Fruit fly (Drosophila melanogaster) whole organism, embryonic: ENCODE data around the gene Tengl1.

Source experiments
- Adf1 ChIP-seq: fragments of 200-800 bp; sonication (Bioruptor generic); IDR thresholded peaks from 2 replicates; pipeline ENCODE4 v1.3.6; 2022; ENCODE audit warnings: missing biosample characterization, missing genetic modification characterization
- Atf-2 ChIP-seq: fragments of 200-800 bp; sonication (Bioruptor generic); optimal IDR thresholded peaks from 2 replicates; lab custom pipeline; 2016; ENCODE audit warnings: missing biosample characterization, missing genetic modification characterization
- CG10321 ChIP-seq: fragments of 200-800 bp; sonication (Bioruptor generic); IDR thresholded peaks from 2 replicates; pipeline ENCODE4 v1.3.6; 2022; ENCODE audit warnings: missing biosample characterization, missing genetic modification characterization
- CG13123 ChIP-seq: fragments of 200-800 bp; sonication (Bioruptor generic); optimal IDR thresholded peaks from 2 replicates; lab custom pipeline; 2016; ENCODE audit warnings: missing biosample characterization, missing genetic modification characterization
- CG13424 ChIP-seq: fragments of 200-800 bp; sonication (Bioruptor generic); optimal IDR thresholded peaks from 2 replicates; lab custom pipeline; 2019; ENCODE audit warnings: missing biosample characterization, mild to moderate bottlenecking, missing genetic modification characterization, moderate library complexity
- CG13624 ChIP-seq: fragments of 200-800 bp; sonication (Bioruptor generic); optimal IDR thresholded peaks from 2 replicates; lab custom pipeline; 2016; ENCODE audit warnings: missing biosample characterization, missing genetic modification characterization
- CG13775 ChIP-seq: fragments of 200-800 bp; sonication (Bioruptor generic); optimal IDR thresholded peaks from 3 replicates; lab custom pipeline; 2017; ENCODE audit warnings: missing biosample characterization, mild to moderate bottlenecking, missing genetic modification characterization
- CG14441 ChIP-seq: fragments of 200-800 bp; sonication (Bioruptor generic); IDR thresholded peaks from 2 replicates; pipeline ENCODE4 v1.3.6; 2022; ENCODE audit warnings: missing biosample characterization, missing genetic modification characterization
- CG14710 ChIP-seq: fragments of 200-800 bp; sonication (Bioruptor generic); optimal IDR thresholded peaks from 3 replicates; lab custom pipeline; 2019; ENCODE audit warnings: missing biosample characterization, mild to moderate bottlenecking, missing genetic modification characterization, moderate library complexity
- CG14965 ChIP-seq: fragments of 200-800 bp; sonication (Bioruptor generic); optimal IDR thresholded peaks from 2 replicates; lab custom pipeline; 2016; ENCODE audit warnings: missing biosample characterization, missing genetic modification characterization, borderline replicate concordance
- CG15011 ChIP-seq: fragments of 200-800 bp; sonication (Bioruptor generic); optimal IDR thresholded peaks from 3 replicates; lab custom pipeline; 2018; ENCODE audit warnings: missing biosample characterization, mild to moderate bottlenecking, missing genetic modification characterization
- CG15479 ChIP-seq: fragments of 200-800 bp; sonication (Bioruptor generic); optimal IDR thresholded peaks from 3 replicates; lab custom pipeline; 2019; ENCODE audit warnings: missing biosample characterization, mild to moderate bottlenecking, missing genetic modification characterization, moderate library complexity
- CG17361 ChIP-seq: fragments of 200-800 bp; sonication (Bioruptor generic); IDR thresholded peaks from 3 replicates; pipeline ENCODE4 v1.3.6; 2022; ENCODE audit warnings: missing biosample characterization, missing genetic modification characterization
- CG2202 ChIP-seq: fragments of 200-800 bp; sonication (Bioruptor generic); optimal IDR thresholded peaks from 2 replicates; lab custom pipeline; 2018; ENCODE audit warnings: missing biosample characterization, mild to moderate bottlenecking, missing genetic modification characterization
- CG32532 ChIP-seq: fragments of 200-800 bp; sonication (Bioruptor generic); IDR thresholded peaks from 2 replicates; pipeline ENCODE4 v1.3.6; 2022; ENCODE audit warnings: missing biosample characterization, missing genetic modification characterization
- CG6272 ChIP-seq: fragments of 200-800 bp; sonication (Bioruptor generic); IDR thresholded peaks from 2 replicates; pipeline ENCODE4 v1.3.6; 2022; ENCODE audit warnings: missing biosample characterization, missing genetic modification characterization
- CG6813 ChIP-seq: fragments of 200-800 bp; sonication (Bioruptor generic); optimal IDR thresholded peaks from 2 replicates; lab custom pipeline; 2017; ENCODE audit warnings: missing biosample characterization, missing genetic modification characterization, mild to moderate bottlenecking, moderate library complexity, missing genetic modification reagents
- CG7987 ChIP-seq: fragments of 200-800 bp; sonication (Bioruptor generic); optimal IDR thresholded peaks from 2 replicates; lab custom pipeline; 2018; ENCODE audit warnings: missing biosample characterization, mild to moderate bottlenecking, missing genetic modification characterization, moderate library complexity
- CG8478 ChIP-seq: fragments of >200 bp; optimal IDR thresholded peaks from 2 replicates; lab custom pipeline; 2018
- CG9437 ChIP-seq: fragments of 200-800 bp; sonication (Bioruptor generic); optimal IDR thresholded peaks from 2 replicates; lab custom pipeline; 2018; ENCODE audit warnings: missing biosample characterization, mild to moderate bottlenecking, missing genetic modification characterization
- D19B ChIP-seq: fragments of 200-800 bp; sonication (Bioruptor generic); optimal IDR thresholded peaks from 2 replicates; lab custom pipeline; 2017; ENCODE audit warnings: missing biosample characterization, mild to moderate bottlenecking, missing genetic modification characterization
- Dref ChIP-seq: fragments of 200-800 bp; sonication (Bioruptor generic); IDR thresholded peaks from 2 replicates; pipeline ENCODE4 v1.3.6; 2022; ENCODE audit warnings: missing biosample characterization, missing genetic modification characterization
- Ets65A ChIP-seq: fragments of 200-800 bp; sonication (Bioruptor generic); peaks from one replicate; lab custom pipeline; 2016; ENCODE audit warnings: missing biosample characterization, missing genetic modification characterization
- Gsc ChIP-seq: fragments of 200-800 bp; sonication (Bioruptor generic); IDR thresholded peaks from 2 replicates; pipeline ENCODE4 v1.3.6; 2022; ENCODE audit warnings: missing biosample characterization, missing genetic modification characterization
- H15 ChIP-seq: fragments of 200-800 bp; sonication (Bioruptor generic); IDR thresholded peaks from 3 replicates; pipeline ENCODE4 v1.3.6; 2022; ENCODE audit warnings: missing biosample characterization, missing genetic modification characterization
- H2.0 ChIP-seq: fragments of 200-800 bp; sonication (Bioruptor generic); IDR thresholded peaks from 2 replicates; pipeline ENCODE4 v1.3.6; 2022; ENCODE audit warnings: missing biosample characterization, missing genetic modification characterization
- HmgZ ChIP-seq: fragments of 200-800 bp; sonication (Bioruptor generic); optimal IDR thresholded peaks from 2 replicates; lab custom pipeline; 2018; ENCODE audit warnings: missing biosample characterization, mild to moderate bottlenecking, missing genetic modification characterization
- Hr3 ChIP-seq: fragments of 200-800 bp; sonication (Bioruptor generic); optimal IDR thresholded peaks from 3 replicates; lab custom pipeline; 2016; ENCODE audit warnings: missing biosample characterization, missing genetic modification characterization
- Hsf ChIP-seq: fragments of 200-800 bp; sonication (Bioruptor generic); optimal IDR thresholded peaks from 3 replicates; lab custom pipeline; 2016; ENCODE audit warnings: missing biosample characterization, missing genetic modification characterization
- Lpt ChIP-seq: fragments of >200 bp; optimal IDR thresholded peaks from 2 replicates; lab custom pipeline; 2018; ENCODE audit warnings: missing biosample characterization, missing genetic modification characterization
- Sry-β ChIP-seq: fragments of 200-800 bp; sonication (Bioruptor generic); optimal IDR thresholded peaks from 2 replicates; lab custom pipeline; 2018; ENCODE audit warnings: missing biosample characterization, mild to moderate bottlenecking, missing genetic modification characterization, moderate library complexity
- Taf1 ChIP-seq: fragments of 200-800 bp; sonication (Bioruptor generic); IDR thresholded peaks from 2 replicates; pipeline ENCODE4 v1.3.6; 2022; ENCODE audit warnings: missing biosample characterization, missing genetic modification characterization
- Trl ChIP-seq, 3 experiments: fragments of >200 bp in 2 of 3; fragments of 200-800 bp in 1 of 3; sonication (Bioruptor generic) in 1 of 3; optimal IDR thresholded peaks; 2 replicates in 1 of 3; 3 replicates in 2 of 3; lab custom pipeline; 2016 to 2017; ENCODE audit warnings: missing biosample characterization in 1 of 3, missing genetic modification characterization in 1 of 3
- aop ChIP-seq: fragments of 200-800 bp; sonication (Bioruptor generic); IDR thresholded peaks from 2 replicates; pipeline ENCODE4 v1.3.6; 2022; ENCODE audit warnings: missing biosample characterization, missing genetic modification characterization
- cad ChIP-seq: fragments of >200 bp; optimal IDR thresholded peaks from 2 replicates; lab custom pipeline; 2017; ENCODE audit warnings: missing biosample characterization, missing genetic modification characterization
- chinmo ChIP-seq: fragments of 200-800 bp; sonication (Bioruptor generic); IDR thresholded peaks from 4 replicates; pipeline ENCODE4 v1.3.6; 2022; ENCODE audit warnings: missing biosample characterization, missing genetic modification characterization; ENCODE audit not compliant: partially characterized antibody
- croc ChIP-seq: fragments of 200-800 bp; sonication (Bioruptor generic); conservative IDR thresholded peaks from 3 replicates; pipeline ENCODE4 v1.3.6; 2022; ENCODE audit warnings: missing biosample characterization, missing genetic modification characterization
- dm ChIP-seq: fragments of 200-800 bp; sonication (Bioruptor generic); optimal IDR thresholded peaks from 3 replicates; lab custom pipeline; 2016; ENCODE audit warnings: missing biosample characterization, missing genetic modification characterization
- esg ChIP-seq: fragments of 200-800 bp; sonication (Bioruptor generic); conservative IDR thresholded peaks from 2 replicates; pipeline ENCODE4 v1.3.6; 2022; ENCODE audit warnings: missing biosample characterization, missing genetic modification characterization
- grn ChIP-seq: fragments of 200-800 bp; sonication (Bioruptor generic); optimal IDR thresholded peaks from 3 replicates; lab custom pipeline; 2017; ENCODE audit warnings: missing biosample characterization, missing genetic modification characterization
- gt ChIP-seq: fragments of 200-800 bp; sonication (Bioruptor generic); IDR thresholded peaks from 2 replicates; pipeline ENCODE4 v1.3.6; 2022; ENCODE audit warnings: missing biosample characterization, missing genetic modification characterization
- h ChIP-seq: fragments of >200 bp; optimal IDR thresholded peaks from 2 replicates; lab custom pipeline; 2017
- hb ChIP-seq: fragments of 200-800 bp; sonication (Bioruptor generic); IDR thresholded peaks from 3 replicates; pipeline ENCODE4 v1.3.6; 2022; ENCODE audit warnings: missing biosample characterization, missing genetic modification characterization; ENCODE audit not compliant: partially characterized antibody
- ind ChIP-seq: fragments of 200-800 bp; sonication (Bioruptor generic); optimal IDR thresholded peaks from 3 replicates; lab custom pipeline; 2016; ENCODE audit warnings: missing biosample characterization, missing genetic modification characterization
- mirr ChIP-seq: fragments of 200-800 bp; sonication (Bioruptor generic); optimal IDR thresholded peaks from 3 replicates; lab custom pipeline; 2018; ENCODE audit warnings: missing biosample characterization, mild to moderate bottlenecking, missing genetic modification characterization
- nerfin-1 ChIP-seq: fragments of 200-800 bp; sonication (Bioruptor generic); optimal IDR thresholded peaks from 3 replicates; lab custom pipeline; 2019; ENCODE audit warnings: missing biosample characterization, mild to moderate bottlenecking, missing genetic modification characterization, moderate library complexity
- oc ChIP-seq: fragments of 200-800 bp; sonication (Bioruptor generic); optimal IDR thresholded peaks from 2 replicates; lab custom pipeline; 2018; ENCODE audit warnings: missing biosample characterization, mild to moderate bottlenecking, missing genetic modification characterization, moderate library complexity
- salm ChIP-seq: fragments of 200-800 bp; sonication (Bioruptor generic); optimal IDR thresholded peaks from 2 replicates; lab custom pipeline; 2018; ENCODE audit warnings: missing biosample characterization, mild to moderate bottlenecking, missing genetic modification characterization
- sens ChIP-seq: fragments of 200-800 bp; sonication (Bioruptor generic); peaks from one replicate; lab custom pipeline; 2016; ENCODE audit warnings: missing biosample characterization, missing genetic modification characterization
- slp2 ChIP-seq: fragments of 200-800 bp; sonication (Bioruptor generic); optimal IDR thresholded peaks from 2 replicates; lab custom pipeline; 2016; ENCODE audit warnings: missing biosample characterization, missing genetic modification characterization
- ssp ChIP-seq: fragments of 200-800 bp; sonication (Bioruptor generic); IDR thresholded peaks from 2 replicates; pipeline ENCODE4 v1.3.6; 2022; ENCODE audit warnings: missing biosample characterization, missing genetic modification characterization
- tup ChIP-seq: fragments of 200-800 bp; sonication (Bioruptor generic); optimal IDR thresholded peaks from 2 replicates; lab custom pipeline; 2016; ENCODE audit warnings: missing biosample characterization, mild to moderate bottlenecking, missing genetic modification characterization, moderate library complexity
- vfl ChIP-seq: fragments of 200-800 bp; sonication (Bioruptor generic); optimal IDR thresholded peaks from 2 replicates; lab custom pipeline; 2016; ENCODE audit warnings: missing biosample characterization, missing genetic modification characterization

Tengl1 gene

DNA sequence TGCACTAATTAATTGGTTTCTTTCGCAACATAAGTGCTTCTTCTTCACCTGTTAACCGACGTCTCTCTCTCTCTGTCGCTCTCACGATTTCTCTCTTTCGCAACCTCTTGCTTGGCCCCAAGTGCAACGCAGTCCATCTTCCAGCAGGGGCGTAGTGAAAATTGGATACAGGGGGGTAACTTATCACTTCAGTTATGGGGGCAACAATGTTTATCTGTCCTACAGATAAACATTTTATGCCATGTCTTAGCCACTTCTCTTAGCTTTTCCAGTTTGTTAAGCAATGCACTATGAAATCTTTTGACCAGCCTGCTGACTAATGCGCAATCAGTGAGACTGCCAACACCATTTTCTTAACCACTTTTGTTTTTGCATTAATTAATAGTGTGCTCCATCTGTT lies 13.1 kb downstream of the Tengl1 start (continued):
- TF ChIP-seq Gsc (GFP tag; lab: Robert Waterston, UW) (no peak), mirr (GFP tag; lab: Kevin White, UChicago) (no peak), ind (GFP tag; lab: Kevin White, UChicago) (peak; percentile 49), hb (GFP tag; lab: Robert Waterston, UW) (no peak), HmgZ (tag; lab: Kevin White, UChicago) (no peak), tup (no peak), croc (GFP tag; lab: Robert Waterston, UW) (no peak), oc (no peak), D19B (GFP tag; lab: Kevin White, UChicago) (no peak), CG32532 (GFP tag; lab: Robert Waterston, UW) (peak; percentile 29; the same call in 1 of the 2 replicates), slp2 (GFP tag; lab: Kevin White, UChicago) (no peak), Ets65A (GFP tag; lab: Kevin White, UChicago) (peak; percentile 87), Hsf (GFP tag; lab: Kevin White, UChicago) (peak; percentile 42), Dref (no peak), CG13123 (GFP tag; lab: Kevin White, UChicago) (no peak), CG14441 (GFP tag; lab: Robert Waterston, UW) (peak; percentile 65), grn (GFP tag; lab: Kevin White, UChicago) (no peak), gt (GFP tag; lab: Robert Waterston, UW) (no peak), CG13775 (GFP tag; lab: Kevin White, UChicago) (no peak), aop (GFP tag; lab: Robert Waterston, UW) (no peak), CG14965 (GFP tag; lab: Kevin White, UChicago) (no peak), CG8478 (lab: Kevin White, UChicago) (no peak), Lpt (GFP tag; lab: Kevin White, UChicago) (no peak), CG17361 (GFP tag; lab: Robert Waterston, UW) (0 out of 3 replicates have a peak, but pooled peaks have one; percentile 22), dm (GFP tag; lab: Kevin White, UChicago) (no peak), ssp (GFP tag; lab: Robert Waterston, UW) (0 out of 2 replicates have a peak, but pooled peaks have one; percentile 13), esg (GFP tag; lab: Robert Waterston, UW) (peak; percentile 9; the same call in 1 of the 2 replicates), salm (no peak), Sry-β (GFP tag; lab: Kevin White, UChicago) (no peak), CG6272 (GFP tag; lab: Robert Waterston, UW) (no peak), Adf1 (GFP tag; lab: Robert Waterston, UW) (no peak), vfl (GFP tag; lab: Kevin White, UChicago) (no peak), CG2202 (tag; lab: Kevin White, UChicago) (no peak), cad (GFP tag; lab: Kevin White, UChicago) (no peak), Taf1 (GFP tag; lab: Robert Waterston, UW) (no peak), CG13624 (GFP tag; lab: Kevin White, UChicago) (no peak), CG13424 (peak; percentile 56), nerfin-1 (tag; lab: Kevin White, UChicago) (no peak), CG6813 (GFP tag; lab: Kevin White, UChicago) (peak; percentile 42), h (lab: Kevin White, UChicago) (no peak), CG10321 (GFP tag; lab: Robert Waterston, UW) (no peak), Atf-2 (peak; percentile 2), Trl (optimal IDR thresholded peaks at IDR 0.05; lab: Kevin White, UChicago) (peak; percentile 43 to 50), Trl (GFP tag; optimal IDR thresholded peaks at IDR 0.05; lab: Kevin White, UChicago) (no peak), sens (GFP tag; lab: Kevin White, UChicago) (peak; percentile 90), H2.0 (GFP tag; lab: Robert Waterston, UW) (peak; percentile 54; the same call in 1 of the 2 replicates), CG15479 (GFP tag; lab: Kevin White, UChicago) (no peak), CG7987 (GFP tag; lab: Kevin White, UChicago) (no peak), H15 (peak; percentile 69; the same call in 2 of the 3 replicates), CG9437 (GFP tag; lab: Kevin White, UChicago) (peak; percentile 19), Hr3 (GFP tag; lab: Kevin White, UChicago) (peak; percentile 16), chinmo (GFP tag; lab: Robert Waterston, UW) (0 out of 4 replicates have a peak, but pooled peaks have one; percentile 45), CG14710 (tag; lab: Kevin White, UChicago) (no peak), CG15011 (no peak)
